Worm (Caenorhabditis elegans) whole organism, L4 larva: ENCODE results near the gene rde-4.

Experiments
- F10B5.3 ChIP-seq: sonication (generic microtip); optimal IDR thresholded peaks from 2 replicates; lab custom pipeline; 2016; ENCODE audit warnings: mild to moderate bottlenecking, missing genetic modification characterization, missing compliant biosample characterization
- R02D3.7 ChIP-seq: fragments of 150-350 bp; sonication (generic microtip); optimal IDR thresholded peaks from 3 replicates; lab custom pipeline; 2014; ENCODE audit warnings: missing biosample characterization, missing genetic modification characterization
- ZK546.5 ChIP-seq, 2 experiments: sonication (generic microtip); optimal IDR thresholded peaks; 2 replicates each; lab custom pipeline; 2017; ENCODE audit warnings: missing biosample characterization in 2 of 2, missing genetic modification characterization in 2 of 2
- daf-8 ChIP-seq: fragments of 200-800 bp; sonication (Bioruptor generic); IDR thresholded peaks from 2 replicates; pipeline ENCODE4 v1.3.6; 2022; ENCODE audit warnings: missing genetic modification characterization, missing compliant biosample characterization
- dmd-8 ChIP-seq: fragments of 200-800 bp; sonication (Bioruptor generic); IDR thresholded peaks from 2 replicates; pipeline ENCODE4 v1.3.6; 2022; ENCODE audit warnings: missing genetic modification characterization, missing compliant biosample characterization
- gei-8 ChIP-seq: fragments of 200-800 bp; sonication (Bioruptor generic); optimal IDR thresholded peaks from 2 replicates; lab custom pipeline; 2018; ENCODE audit warnings: mild to moderate bottlenecking, missing genetic modification characterization, missing compliant biosample characterization
- madf-5 ChIP-seq, 2 experiments: fragments of 200-800 bp; sonication (Bioruptor generic); IDR thresholded peaks; 2 replicates each; pipeline ENCODE4 v1.3.6; 2022; ENCODE audit warnings: missing compliant biosample characterization in 2 of 2, missing genetic modification characterization in 2 of 2
- nhr-11 ChIP-seq: fragments of 150-350 bp; optimal IDR thresholded peaks from 2 replicates; lab custom pipeline; 2014; ENCODE audit warnings: missing biosample characterization, missing genetic modification characterization
- nhr-237 ChIP-seq: sonication (generic microtip); optimal IDR thresholded peaks from 2 replicates; lab custom pipeline; 2017; ENCODE audit warnings: missing biosample characterization, missing genetic modification characterization
- nhr-42 ChIP-seq: fragments of 200-800 bp; sonication (Bioruptor generic); IDR thresholded peaks from 2 replicates; pipeline ENCODE4 v1.3.6; 2022; ENCODE audit warnings: missing genetic modification characterization, missing compliant biosample characterization
- snpc-1.2 ChIP-seq: fragments of 200-800 bp; sonication (Bioruptor generic); IDR thresholded peaks from 2 replicates; pipeline ENCODE4 v1.3.6; 2022; ENCODE audit warnings: missing genetic modification reagents, missing genetic modification characterization, missing compliant biosample characterization
- spr-1 ChIP-seq: sonication (generic microtip); optimal IDR thresholded peaks from 2 replicates; lab custom pipeline; 2016; ENCODE audit warnings: mild to moderate bottlenecking, missing genetic modification characterization, missing compliant biosample characterization
- unc-130 ChIP-seq: sonication (generic microtip); optimal IDR thresholded peaks from 2 replicates; lab custom pipeline; 2016; ENCODE audit warnings: missing genetic modification reagents, missing genetic modification characterization, missing compliant biosample characterization
- unc-62 ChIP-seq, 3 experiments: fragments of 150-350 bp in 1 of 3; sonication (generic microtip); optimal IDR thresholded peaks in 2 of 3; peaks in 1 of 3; 1 replicate in 1 of 3; 2 replicates in 2 of 3; lab custom pipeline; 2014 to 2017; ENCODE audit warnings: missing biosample characterization in 3 of 3, missing genetic modification characterization in 3 of 3, missing genetic modification reagents in 3 of 3, missing genotype in 1 of 3

DNA sequence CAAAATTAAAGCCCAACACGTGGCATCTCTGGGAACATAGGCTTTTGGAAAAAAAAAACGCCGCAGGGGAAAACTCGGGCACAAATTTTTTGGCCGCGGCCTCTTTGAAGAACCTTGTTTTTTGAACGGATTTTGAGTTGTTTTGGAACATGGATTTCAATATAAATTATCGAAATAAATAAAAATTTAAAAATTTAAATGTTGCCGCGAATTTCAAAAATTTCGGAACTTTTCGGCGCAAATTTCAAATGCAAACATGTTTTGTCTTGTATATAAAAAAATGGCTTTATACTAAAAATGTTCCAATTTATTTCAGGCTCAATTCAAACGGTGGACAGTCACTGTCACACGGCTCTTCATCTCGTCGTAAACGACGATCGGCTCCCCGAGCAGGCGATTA is 25.6 kb upstream of the rde-4 start:
- TF ChIP-seq snpc-1.2 (no peak), nhr-42 (GFP tag; lab: Robert Waterston, UW) (no peak), ZK546.5 (tag; optimal IDR thresholded peaks at IDR 0.05; lab: Kevin White, UChicago) (no peak), unc-62 (GFP tag; optimal IDR thresholded peaks at IDR 0.05 in 1 of 2; lab: Kevin White, UChicago) (no peak), unc-62 (tag; optimal IDR thresholded peaks at IDR 0.05; lab: Kevin White, UChicago) (no peak), daf-8 (no peak), nhr-11 (tag; lab: Kevin White, UChicago) (no peak), nhr-237 (no peak), spr-1 (tag; lab: Kevin White, UChicago) (no peak), F10B5.3 (tag; lab: Kevin White, UChicago) (no peak), unc-130 (GFP tag; lab: Kevin White, UChicago) (no peak), R02D3.7 (no peak), gei-8 (GFP tag; lab: Kevin White, UChicago) (no peak), madf-5 (GFP tag; IDR thresholded peaks at IDR 0.05; lab: Robert Waterston, UW) (no peak), dmd-8 (GFP tag; lab: Robert Waterston, UW) (no peak)
